In the genomic region with DNA sequence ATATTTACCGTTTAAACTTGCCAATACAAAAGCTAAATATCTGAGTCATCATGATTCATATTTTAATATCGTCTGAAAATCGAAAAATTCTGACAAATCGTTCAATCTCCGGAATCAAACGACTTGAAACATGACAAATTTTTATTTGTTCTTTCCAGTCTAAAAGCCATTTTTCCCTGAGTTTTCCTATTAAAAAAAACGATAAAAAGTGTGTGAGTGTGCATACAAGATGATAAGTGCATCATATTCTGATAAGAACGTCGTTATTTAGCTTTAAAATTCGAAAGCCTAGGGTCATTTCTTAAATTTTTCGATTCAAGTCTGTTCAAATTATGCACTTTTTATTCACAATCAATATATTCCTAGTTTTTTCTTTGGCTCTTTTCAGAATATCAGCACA, we compare ENCODE assay signal across 1 worm cellular context.
TF ChIP-seq lines count a peak whose summit lies in the region.

A gene (plus strand): TSS at position 244 of the 400 bp plus-strand sequence.

TF ChIP-seq in whole organism, L4 larva, 104 proteins besides CTCF, POLR2A, EP300 and RAD21 (continued from another document):
- TF ChIP-seq T20F7.1 (GFP tag; optimal IDR thresholded peaks at IDR 0.05; lab: Kevin White, UChicago) (no peak), lin-39 (tag; optimal IDR thresholded peaks at IDR 0.05; lab: Kevin White, UChicago) (no peak), daf-16 (GFP tag; optimal IDR thresholded peaks at IDR 0.05; lab: Kevin White, UChicago) (no peak), daf-16 (tag; optimal IDR thresholded peaks at IDR 0.05; lab: Kevin White, UChicago) (peak; percentile 30), Y5F2A.4 (GFP tag; optimal IDR thresholded peaks at IDR 0.05; lab: Kevin White, UChicago) (no peak), T26A8.4 (GFP tag; IDR thresholded peaks at IDR 0.05; lab: Robert Waterston, UW) (no peak), fos-1 (tag; optimal IDR thresholded peaks at IDR 0.05; lab: Kevin White, UChicago) (no peak), tra-1 (GFP tag; IDR thresholded peaks at IDR 0.05; lab: Robert Waterston, UW) (no peak), F49E8.2 (tag; optimal IDR thresholded peaks at IDR 0.05; lab: Kevin White, UChicago; ENCODE audit: borderline replicate concordance) (no peak)
